Comparison of ENCODE assay signal across 4 fruit fly cellular contexts in the genomic region with DNA sequence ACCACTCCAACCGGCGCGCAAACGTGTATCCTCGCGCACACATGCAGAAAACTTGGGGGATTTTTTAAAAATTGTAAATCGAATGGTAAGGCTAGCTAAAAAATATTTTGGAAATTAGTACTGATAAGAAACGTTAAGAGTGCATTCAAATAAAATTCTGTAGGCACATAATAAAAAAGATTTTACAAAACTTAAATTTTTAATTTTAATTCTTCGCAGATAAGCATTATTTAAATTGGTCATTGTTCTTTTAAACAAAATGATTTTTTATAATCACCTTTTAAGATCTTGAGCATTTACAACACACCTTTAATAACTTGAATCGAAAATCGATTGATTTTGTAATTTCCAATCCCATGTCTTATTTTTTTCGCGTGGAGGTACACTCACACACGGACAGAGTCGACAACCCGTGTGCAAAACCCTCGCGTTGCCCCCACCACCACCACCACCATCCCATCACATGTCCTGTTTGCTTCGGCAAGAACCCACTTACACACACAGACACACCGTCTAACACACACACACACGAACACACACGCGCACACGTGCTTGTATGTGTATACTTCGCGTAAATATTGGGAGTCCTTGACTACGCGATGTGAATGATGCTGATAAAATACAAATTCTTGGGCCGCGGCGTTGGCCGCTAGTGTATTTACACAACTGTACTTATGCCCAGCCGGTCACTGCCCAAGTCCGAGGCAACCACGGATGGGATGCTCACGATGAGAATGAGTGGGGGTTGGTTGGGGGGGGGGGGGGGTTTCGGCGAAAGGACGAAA.
TF ChIP-seq lines count a peak whose summit lies in the region.

No protein-coding gene starts in this region.

- no peak for TF ChIP-seq CTCF in whole organism, embryonic (GFP tag; optimal IDR thresholded peaks at IDR 0.05; lab: Kevin White, UChicago)

TF ChIP-seq in whole organism, embryonic, 481 proteins besides CTCF, POLR2A, EP300 and RAD21 (continues in another document):
- no peak for TF ChIP-seq stwl (tag; optimal IDR thresholded peaks at IDR 0.05; lab: Kevin White, UChicago)
- no peak for TF ChIP-seq az2 (GFP tag; optimal IDR thresholded peaks at IDR 0.05; lab: Kevin White, UChicago)
- TF ChIP-seq crol (GFP tag; IDR thresholded peaks at IDR 0.05; lab: Robert Waterston, UW) = peak; percentile 28; the same call in 1 of the 2 replicates
- TF ChIP-seq CG17385 (GFP tag; optimal IDR thresholded peaks at IDR 0.05; lab: Kevin White, UChicago) = no peak
- TF ChIP-seq C15 (GFP tag; IDR thresholded peaks at IDR 0.05; lab: Robert Waterston, UW) = no peak
- peak; percentile 17 for TF ChIP-seq CG30403 (GFP tag; optimal IDR thresholded peaks at IDR 0.05; lab: Kevin White, UChicago)
- no peak for TF ChIP-seq yki (optimal IDR thresholded peaks at IDR 0.05; lab: Kevin White, UChicago)
- no peak for TF ChIP-seq Adf1 (GFP tag; IDR thresholded peaks at IDR 0.05; lab: Robert Waterston, UW)
- no peak for TF ChIP-seq CG34376 (GFP tag; optimal IDR thresholded peaks at IDR 0.05; lab: Kevin White, UChicago)
- TF ChIP-seq abd-A (tag; optimal IDR thresholded peaks at IDR 0.05; lab: Kevin White, UChicago) = peak; percentile 68
- TF ChIP-seq dmrt99B (tag; optimal IDR thresholded peaks at IDR 0.05; lab: Kevin White, UChicago) = peak; percentile 45
- peak; percentile 27 for TF ChIP-seq nmo (GFP tag; optimal IDR thresholded peaks at IDR 0.05; lab: Kevin White, UChicago)
- no peak for TF ChIP-seq Dbx (GFP tag; IDR thresholded peaks at IDR 0.05; lab: Robert Waterston, UW)
- no peak for TF ChIP-seq CG6254 (GFP tag; optimal IDR thresholded peaks at IDR 0.05; lab: Kevin White, UChicago)
- peak; percentile 10 for TF ChIP-seq CG2120 (GFP tag; optimal IDR thresholded peaks at IDR 0.05; lab: Kevin White, UChicago)
- no peak for TF ChIP-seq CG14860 (GFP tag; IDR thresholded peaks at IDR 0.05; lab: Robert Waterston, UW; ENCODE audit: partially characterized antibody)
- TF ChIP-seq Sin3A (optimal IDR thresholded peaks at IDR 0.05; lab: Kevin White, UChicago) = no peak
- no peak for TF ChIP-seq CG7745 (tag; optimal IDR thresholded peaks at IDR 0.05; lab: Kevin White, UChicago)
- TF ChIP-seq Atf3 (GFP tag; optimal IDR thresholded peaks at IDR 0.05; lab: Kevin White, UChicago) = no peak
- no peak for TF ChIP-seq org-1 (GFP tag; optimal IDR thresholded peaks at IDR 0.05; lab: Kevin White, UChicago)
- no peak for TF ChIP-seq CG1603 (tag; optimal IDR thresholded peaks at IDR 0.05; lab: Kevin White, UChicago)

TF ChIP-seq in whole organism, prepupa, 60 proteins besides CTCF, POLR2A, EP300 and RAD21:
- TF ChIP-seq CG3032 (tag; optimal IDR thresholded peaks at IDR 0.05; lab: Kevin White, UChicago) (no peak), Eip78C (GFP tag; lab: Kevin White, UChicago) (peak; percentile 69), acj6 (GFP tag; optimal IDR thresholded peaks at IDR 0.05; lab: Kevin White, UChicago) (no peak), Gug (GFP tag; IDR thresholded peaks at IDR 0.05; lab: Robert Waterston, UW) (no peak), CG9139 (GFP tag; optimal IDR thresholded peaks at IDR 0.05; lab: Kevin White, UChicago) (no peak), svp (GFP tag; lab: Kevin White, UChicago) (peak; percentile 36), esn (GFP tag; optimal IDR thresholded peaks at IDR 0.05; lab: Kevin White, UChicago) (no peak)

TF ChIP-seq in whole organism, pupa, 21 proteins besides CTCF, POLR2A, EP300 and RAD21:
- TF ChIP-seq CG8159 (tag; optimal IDR thresholded peaks at IDR 0.05; lab: Kevin White, UChicago) = peak; percentile 5
- TF ChIP-seq Pif1B (GFP tag; optimal IDR thresholded peaks at IDR 0.05; lab: Kevin White, UChicago) = no peak

TF ChIP-seq in whole organism, wandering third instar larva, 38 proteins besides CTCF, POLR2A, EP300 and RAD21:
- TF ChIP-seq foxo (GFP tag; optimal IDR thresholded peaks at IDR 0.05; lab: Kevin White, UChicago) = peak in 1 of 2 experiments; percentile 16
- TF ChIP-seq tai (GFP tag; optimal IDR thresholded peaks at IDR 0.05; lab: Kevin White, UChicago) = no peak
- TF ChIP-seq fru (GFP tag; optimal IDR thresholded peaks at IDR 0.05; lab: Kevin White, UChicago) = peak; percentile 21
